Worm (Caenorhabditis elegans): ENCODE data around the gene ZK666.12.
"Not testable (repeated sequence)": the region's sequence is repeated elsewhere in the genome, so short reads cannot be mapped to it uniquely, and the experiment has no call there.

ce11 chrII:10493034-10493433 is 3.0 kb upstream of the ZK666.12 start, which contains the start of gene ZK666.8:
- TF ChIP-seq fos-1 (tag; optimal IDR thresholded peaks at IDR 0.05); nhr-76 (tag; optimal IDR thresholded peaks at IDR 0.05); nhr-28 (tag; optimal IDR thresholded peaks at IDR 0.05); fkh-8 (tag; optimal IDR thresholded peaks at IDR 0.05); unc-130 (tag; optimal IDR thresholded peaks at IDR 0.05); aly-2 (tag; optimal IDR thresholded peaks at IDR 0.05); mdl-1 (tag; optimal IDR thresholded peaks at IDR 0.05); zip-4 (GFP tag; optimal IDR thresholded peaks at IDR 0.05); nhr-19 (GFP tag; conservative IDR thresholded peaks at IDR 0.05); lin-39 (tag; optimal IDR thresholded peaks at IDR 0.05); lin-13 (GFP tag; optimal IDR thresholded peaks at IDR 0.05); zag-1 (tag; optimal IDR thresholded peaks at IDR 0.05); nhr-12 (tag; optimal IDR thresholded peaks at IDR 0.05); jun-1 (tag; optimal IDR thresholded peaks at IDR 0.05): not testable (repeated sequence)

Measured in whole organism, L1 larva.